Fruit fly (Drosophila melanogaster) whole organism, larva: ENCODE results near the gene Acbp2.
A peak's percentile ranks its signal among the peaks of the same experiment; 100 is the strongest.

Experiments used
- noc ChIP-seq: fragments of 200-800 bp; sonication (Bioruptor generic); optimal IDR thresholded peaks from 3 replicates; lab custom pipeline; 2019; ENCODE audit warnings: missing biosample characterization, mild to moderate bottlenecking, missing genetic modification characterization, moderate library complexity

Acbp2 gene

DNA sequence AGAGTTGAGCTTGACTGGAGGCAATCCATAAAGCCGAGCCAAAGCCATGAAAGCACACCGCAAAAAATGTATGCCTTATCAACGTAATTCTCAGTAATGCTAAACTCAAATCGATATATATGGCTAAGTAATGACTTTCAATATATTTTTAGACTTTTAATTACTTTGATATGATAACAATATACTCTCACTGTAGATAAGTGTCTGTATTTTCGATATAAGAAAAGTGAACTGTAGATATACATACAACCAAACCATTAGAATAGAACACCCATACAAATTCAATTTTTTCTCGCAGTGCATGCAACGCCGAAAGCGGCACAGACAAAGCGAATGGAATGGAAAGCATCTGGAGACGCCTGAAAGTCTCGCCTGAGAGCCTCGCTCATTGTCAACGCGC is 22.0 kb downstream of the Acbp2 start:
- peak; percentile 9 for TF ChIP-seq noc (tag; lab: Kevin White, UChicago)

dm6 chr3L:7154249-7154648 is 22.6 kb downstream of the Acbp2 start:
- no peak for TF ChIP-seq noc (tag; lab: Kevin White, UChicago)

DNA sequence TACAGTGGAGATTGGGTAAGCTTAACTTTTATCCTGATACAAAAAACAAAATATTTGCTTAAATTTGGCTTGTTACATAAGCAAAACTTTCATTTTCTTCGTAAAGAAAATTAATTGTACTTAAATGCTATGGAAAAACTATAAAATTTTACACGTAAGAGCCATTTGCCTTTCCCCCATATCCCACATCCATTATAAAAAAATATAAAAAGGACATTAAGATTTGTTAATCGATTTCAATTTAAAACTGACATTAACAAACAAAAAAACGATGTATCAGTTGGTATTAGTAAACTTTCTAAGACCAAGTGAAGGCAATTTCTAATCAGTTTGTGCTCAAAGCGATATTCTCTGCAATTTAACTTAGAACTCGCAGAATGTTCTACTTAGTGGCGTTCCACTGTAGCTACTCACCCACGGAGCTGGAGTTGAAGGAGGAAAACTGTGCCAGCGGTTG is 23.9 kb downstream of the Acbp2 start:
- peak; percentile 25 for TF ChIP-seq noc (tag; lab: Kevin White, UChicago)

DNA sequence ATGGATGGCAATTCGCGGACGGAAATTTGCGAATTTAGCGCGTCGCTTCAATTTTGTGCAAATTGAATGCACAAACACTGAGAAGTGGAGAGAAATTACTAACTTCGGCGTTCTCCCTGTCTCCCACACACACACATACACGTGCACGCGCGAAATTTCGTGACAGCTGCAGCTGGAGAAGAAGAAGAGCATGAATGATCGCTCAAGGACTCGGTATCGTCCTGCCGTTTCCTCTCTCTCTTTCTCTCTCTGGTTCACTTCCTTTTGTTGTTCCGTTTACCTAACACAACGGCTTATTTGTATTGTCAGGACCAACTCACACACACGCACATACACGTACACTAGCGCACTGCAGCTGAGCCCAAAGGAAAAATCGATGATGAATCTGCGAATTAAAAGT is 24.6 kb downstream of the Acbp2 start:
- no peak for TF ChIP-seq noc (tag; lab: Kevin White, UChicago)

- no peak for TF ChIP-seq noc (tag; lab: Kevin White, UChicago)
Measured at dm6 chr3L:7156890-7157289, 25.2 kb downstream of the Acbp2 start, which contains the start of gene corn. corn (minus strand) TSS chr3L:7157073.

dm6 chr3L:7157713-7158112 is 26.1 kb downstream of the Acbp2 start, which contains the start of gene CG8620:
CG8620 (plus strand) TSS chr3L:7158099.
- TF ChIP-seq noc (tag; lab: Kevin White, UChicago), result no peak

dm6 chr3L:7161310-7161709 is 29.6 kb downstream of the Acbp2 start:
- no peak for TF ChIP-seq noc (tag; lab: Kevin White, UChicago)

DNA sequence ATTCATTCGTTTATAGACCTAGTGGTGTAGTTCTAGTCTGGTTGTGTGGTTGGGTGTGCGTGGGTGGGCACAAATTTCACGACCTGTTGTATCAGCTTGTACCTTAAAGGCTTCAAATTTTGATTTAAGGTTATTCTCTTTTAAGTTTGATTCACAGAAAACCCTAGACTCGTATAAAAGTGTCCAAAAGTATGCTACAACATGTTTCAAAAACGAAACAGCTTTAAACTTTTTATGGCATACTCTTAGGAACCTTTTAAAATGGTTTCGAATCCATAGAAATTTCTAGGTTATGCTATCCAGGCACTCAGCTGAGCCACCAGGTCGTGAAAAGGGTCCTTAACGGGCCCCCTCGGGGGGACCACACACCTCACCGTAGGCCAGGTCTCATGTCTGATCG is 30.3 kb downstream of the Acbp2 start:
- no peak for TF ChIP-seq noc (tag; lab: Kevin White, UChicago)
